Worm (Caenorhabditis elegans): ENCODE data around the gene T13C5.3.

T13C5.3 gene

DNA sequence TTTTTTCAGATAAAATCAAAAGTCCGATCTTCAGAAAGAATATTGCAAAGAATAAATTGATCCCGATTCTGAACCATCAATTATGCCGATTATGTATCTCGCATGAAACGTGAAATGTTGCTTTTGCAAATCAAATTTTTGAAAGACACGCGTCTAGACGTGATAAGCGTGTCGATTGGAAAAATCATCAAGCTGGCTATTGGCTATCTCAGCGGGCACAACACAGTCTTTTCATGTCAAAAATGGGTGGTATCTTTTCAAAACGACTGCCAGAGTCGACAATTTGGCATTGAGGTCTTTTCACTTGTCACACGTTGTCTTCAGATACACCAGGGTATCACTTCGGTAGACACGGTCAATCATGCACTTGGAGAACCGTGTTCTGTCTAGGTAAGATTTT lies 18.3 kb downstream of the T13C5.3 start, which contains the start of gene daf-9:
Gene daf-9, plus strand, starts transcription at position 301 of the 400 bp plus-strand sequence.
- TF ChIP-seq mxl-3 (GFP tag; optimal IDR thresholded peaks at IDR 0.05) (peak; percentile 33), madf-5 (GFP tag; IDR thresholded peaks at IDR 0.05) (no peak)

DNA sequence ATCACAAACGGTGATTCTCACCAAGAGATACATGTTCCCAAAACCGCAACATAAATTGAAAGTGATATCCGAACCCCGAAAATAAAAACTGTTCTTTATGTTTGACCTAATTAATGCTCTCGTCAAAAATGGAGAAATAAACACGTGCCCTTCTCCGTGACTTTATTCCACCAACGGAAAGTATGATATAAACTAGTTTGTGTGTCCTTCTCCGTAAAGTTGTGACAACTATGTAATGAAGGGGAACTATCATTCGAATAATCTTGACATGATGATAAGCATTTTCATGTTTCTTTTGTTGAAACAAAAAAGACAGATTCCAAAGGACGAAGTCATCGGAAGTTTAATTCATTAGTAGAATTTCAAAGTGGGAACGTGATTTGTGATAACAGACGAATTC lies 23.2 kb downstream of the T13C5.3 start:
- peak; percentile 29 for TF ChIP-seq ama-1 (optimal IDR thresholded peaks at IDR 0.05)
- no peak for TF ChIP-seq unc-39 (tag; optimal IDR thresholded peaks at IDR 0.05)
- peak; percentile 58 for TF ChIP-seq nhr-28 (tag; optimal IDR thresholded peaks at IDR 0.05)
- peak in 1 of 2 experiments; percentile 48 for TF ChIP-seq mdl-1 (tag; optimal IDR thresholded peaks at IDR 0.05)
- peak; percentile 79 for TF ChIP-seq aha-1 (tag)
- peak; percentile 62 for TF ChIP-seq mep-1 (tag; optimal IDR thresholded peaks at IDR 0.05)
- 0 out of 2 replicates have a peak, but pooled peaks have one; percentile 17 for TF ChIP-seq zfp-3 (GFP tag; conservative IDR thresholded peaks at IDR 0.05)
- TF ChIP-seq jun-1 (tag; optimal IDR thresholded peaks at IDR 0.05), result no peak
- no peak for TF ChIP-seq zfp-2 (tag; optimal IDR thresholded peaks at IDR 0.05)
- TF ChIP-seq madf-9 (GFP tag; conservative IDR thresholded peaks at IDR 0.05), result no peak
- no peak for TF ChIP-seq ZK546.5 (tag; optimal IDR thresholded peaks at IDR 0.05)
- TF ChIP-seq hlh-11 (tag; optimal IDR thresholded peaks at IDR 0.05), result peak; percentile 43
- TF ChIP-seq mdt-29 (GFP tag; IDR thresholded peaks at IDR 0.05), result no peak
- TF ChIP-seq unc-62 (GFP tag; optimal IDR thresholded peaks at IDR 0.05 in 1 of 2), result peak in 1 of 2 experiments; percentile 93
- no peak for TF ChIP-seq unc-62 (tag; optimal IDR thresholded peaks at IDR 0.05)
- TF ChIP-seq dve-1 (tag; optimal IDR thresholded peaks at IDR 0.05; ENCODE audit: insufficient read depth), result peak; percentile 3
- no peak for TF ChIP-seq lin-29 (GFP tag; IDR thresholded peaks at IDR 0.05)
- TF ChIP-seq mxl-3 (GFP tag; optimal IDR thresholded peaks at IDR 0.05), result peak; percentile 66
- no peak for TF ChIP-seq T26A8.4 (GFP tag; IDR thresholded peaks at IDR 0.05)
- peak; percentile 76 for TF ChIP-seq hlh-30 (tag; optimal IDR thresholded peaks at IDR 0.05; ENCODE audit: insufficient read depth)
- TF ChIP-seq nhr-6 (tag; optimal IDR thresholded peaks at IDR 0.05), result peak; percentile 2
- TF ChIP-seq lsy-2 (tag; optimal IDR thresholded peaks at IDR 0.05), result peak in 1 of 2 experiments; percentile 57

DNA sequence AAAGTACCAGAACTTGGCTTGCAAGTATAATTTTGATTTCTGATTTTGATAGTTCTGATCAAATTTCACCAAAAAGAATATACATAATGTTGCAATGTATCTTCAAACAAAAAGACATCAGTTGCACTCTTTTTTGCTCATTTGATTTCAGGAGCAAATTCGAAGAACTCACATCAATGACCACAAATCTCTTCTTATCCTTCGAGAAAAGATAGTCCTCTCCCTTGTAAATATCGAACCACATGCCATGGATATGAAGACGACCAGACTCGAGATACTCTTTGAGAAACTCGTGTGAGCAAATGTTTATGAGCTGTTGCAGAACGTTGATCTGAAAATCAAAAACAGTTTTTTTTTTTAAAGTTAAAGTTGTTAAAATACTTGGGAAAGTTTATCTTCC lies 24.5 kb downstream of the T13C5.3 start:
- TF ChIP-seq daf-16 (GFP tag; optimal IDR thresholded peaks at IDR 0.05) (peak in 1 of 2 experiments; percentile 23), daf-16 (tag; optimal IDR thresholded peaks at IDR 0.05) (no peak), nhr-11 (tag; optimal IDR thresholded peaks at IDR 0.05) (peak; percentile 1), lsy-2 (tag; optimal IDR thresholded peaks at IDR 0.05) (no peak), unc-130 (GFP tag; optimal IDR thresholded peaks at IDR 0.05) (no peak), mdl-1 (tag; optimal IDR thresholded peaks at IDR 0.05) (no peak), nhr-237 (tag; optimal IDR thresholded peaks at IDR 0.05) (no peak)

DNA sequence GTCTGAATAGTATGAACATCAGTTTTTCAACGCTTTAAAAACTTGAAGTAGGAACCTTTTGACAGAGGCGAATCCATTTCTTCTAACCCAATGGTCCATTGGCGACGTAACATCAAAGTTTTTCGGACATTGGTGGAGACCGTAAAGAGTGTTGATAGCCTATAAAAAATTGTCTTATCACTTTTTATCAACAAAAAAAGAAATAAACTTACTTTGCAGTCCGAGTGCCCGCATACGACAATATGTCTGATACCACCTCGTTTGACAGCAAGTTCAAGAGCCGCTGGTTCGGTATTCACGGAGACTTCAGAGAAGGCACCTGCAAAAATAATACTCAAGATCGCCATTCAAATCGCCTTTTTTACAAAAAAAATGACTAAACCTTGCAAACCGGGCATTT lies 25.0 kb downstream of the T13C5.3 start:
- TF ChIP-seq zip-2 (tag; optimal IDR thresholded peaks at IDR 0.05), result no peak
- TF ChIP-seq dmd-6 (GFP tag; IDR thresholded peaks at IDR 0.05), result peak; percentile 22; the same call in 1 of the 2 replicates
- peak; percentile 60 for TF ChIP-seq aha-1 (tag)
- TF ChIP-seq arid-1 (GFP tag; conservative IDR thresholded peaks at IDR 0.05), result no peak
- peak; percentile 60; the same call in 1 of the 2 replicates for TF ChIP-seq php-3 (GFP tag; IDR thresholded peaks at IDR 0.05)
- no peak for TF ChIP-seq nhr-42 (GFP tag; IDR thresholded peaks at IDR 0.05)
- no peak for TF ChIP-seq daf-16 (GFP tag; optimal IDR thresholded peaks at IDR 0.05)
- peak; percentile 41 for TF ChIP-seq daf-16 (tag; optimal IDR thresholded peaks at IDR 0.05)
- no peak for TF ChIP-seq saeg-2 (GFP tag; IDR thresholded peaks at IDR 0.05)

DNA sequence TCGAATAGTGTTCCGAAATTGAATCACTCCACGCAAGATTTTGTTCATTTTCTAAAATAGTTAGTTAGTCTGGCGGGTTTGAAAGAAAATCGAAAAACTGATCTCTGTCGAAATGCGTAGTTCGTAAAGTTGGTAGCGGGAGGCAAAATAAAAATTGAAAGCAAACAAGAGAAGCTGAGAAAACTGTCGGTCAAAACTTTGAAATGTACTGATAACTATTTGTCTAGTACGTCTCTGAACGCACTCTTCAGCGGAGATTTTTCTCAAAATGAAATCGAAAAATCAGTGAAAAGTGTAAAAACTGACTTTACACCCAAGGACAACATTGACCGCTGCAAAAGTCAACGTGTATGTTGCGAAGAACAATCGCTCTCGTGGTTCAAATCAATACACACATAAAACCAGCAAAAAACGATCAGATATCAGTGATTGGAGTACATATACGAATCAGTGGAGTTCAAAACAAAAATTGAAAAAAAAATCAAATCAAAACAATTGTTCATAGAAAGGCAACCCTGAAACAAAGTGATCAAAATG lies 26.4 kb downstream of the T13C5.3 start, which contains the start of gene bca-1:
Gene bca-1, minus strand, starts transcription at position 51 of the 537 bp plus-strand sequence.
- TF ChIP-seq nhr-6 (tag; optimal IDR thresholded peaks at IDR 0.05), result no peak
- no peak for TF ChIP-seq Y5F2A.4 (GFP tag; optimal IDR thresholded peaks at IDR 0.05)
- TF ChIP-seq lin-38 (GFP tag; IDR thresholded peaks at IDR 0.05), result no peak
- TF ChIP-seq zip-11 (GFP tag; IDR thresholded peaks at IDR 0.05), result no peak
- no peak for TF ChIP-seq zfp-2 (tag; optimal IDR thresholded peaks at IDR 0.05)
- TF ChIP-seq rbr-2 (tag; optimal IDR thresholded peaks at IDR 0.05), result no peak
- TF ChIP-seq mxl-2 (GFP tag; conservative IDR thresholded peaks at IDR 0.05), result no peak
- no peak for TF ChIP-seq ZK337.2 (GFP tag; IDR thresholded peaks at IDR 0.05)
- TF ChIP-seq daf-12 (tag; optimal IDR thresholded peaks at IDR 0.05), result no peak
- TF ChIP-seq tra-1 (GFP tag; IDR thresholded peaks at IDR 0.05), result no peak
- TF ChIP-seq daf-19 (GFP tag; conservative IDR thresholded peaks at IDR 0.05), result no peak
- TF ChIP-seq Y48G9A.11 (GFP tag; IDR thresholded peaks at IDR 0.05), result no peak
- TF ChIP-seq lim-7 (GFP tag; IDR thresholded peaks at IDR 0.05), result no peak
- no peak for TF ChIP-seq F10B5.3 (tag; optimal IDR thresholded peaks at IDR 0.05)

Data from whole organism, L4 larva.